Worm (Caenorhabditis elegans) whole organism, L4 larva: Measurements from ENCODE around the gene hif-1.

ENCODE experiments used
- aly-2 ChIP-seq: sonication (generic microtip); optimal IDR thresholded peaks from 2 replicates; lab custom pipeline; 2018; ENCODE audit warnings: missing biosample characterization, missing genetic modification characterization
- lin-13 ChIP-seq: fragments of 150-350 bp; optimal IDR thresholded peaks from 2 replicates; lab custom pipeline; 2014; ENCODE audit warnings: missing biosample characterization, missing genetic modification reagents, missing genetic modification characterization
- lsy-2 ChIP-seq, 2 experiments: fragments of 150-350 bp in 1 of 2; sonication (generic microtip) in 1 of 2; optimal IDR thresholded peaks; 2 replicates each; lab custom pipeline; 2014 to 2017; ENCODE audit warnings: missing biosample characterization in 2 of 2, missing genetic modification characterization in 2 of 2
- nhr-11 ChIP-seq: fragments of 150-350 bp; optimal IDR thresholded peaks from 2 replicates; lab custom pipeline; 2014; ENCODE audit warnings: missing biosample characterization, missing genetic modification characterization
- nhr-28 ChIP-seq: fragments of 150-350 bp; optimal IDR thresholded peaks from 2 replicates; lab custom pipeline; 2014; ENCODE audit warnings: missing biosample characterization, missing genetic modification characterization
- nhr-77 ChIP-seq: fragments of 150-350 bp; optimal IDR thresholded peaks from 2 replicates; lab custom pipeline; 2014; ENCODE audit warnings: missing biosample characterization, missing genetic modification characterization
- set-16 ChIP-seq: fragments of 200-800 bp; sonication (Bioruptor generic); IDR thresholded peaks from 2 replicates; pipeline ENCODE4 v1.3.6; 2022; ENCODE audit warnings: missing genetic modification reagents, missing genetic modification characterization, missing compliant biosample characterization
- snpc-4 ChIP-seq: fragments of 150-350 bp; optimal IDR thresholded peaks from 2 replicates; lab custom pipeline; 2014; ENCODE audit warnings: missing biosample characterization, missing genetic modification characterization
- unc-39 ChIP-seq: sonication (generic microtip); optimal IDR thresholded peaks from 2 replicates; lab custom pipeline; 2017; ENCODE audit warnings: missing biosample characterization, missing genetic modification characterization
- zag-1 ChIP-seq: fragments of 150-350 bp; optimal IDR thresholded peaks from 2 replicates; lab custom pipeline; 2014; ENCODE audit warnings: missing biosample characterization, missing genetic modification characterization

DNA sequence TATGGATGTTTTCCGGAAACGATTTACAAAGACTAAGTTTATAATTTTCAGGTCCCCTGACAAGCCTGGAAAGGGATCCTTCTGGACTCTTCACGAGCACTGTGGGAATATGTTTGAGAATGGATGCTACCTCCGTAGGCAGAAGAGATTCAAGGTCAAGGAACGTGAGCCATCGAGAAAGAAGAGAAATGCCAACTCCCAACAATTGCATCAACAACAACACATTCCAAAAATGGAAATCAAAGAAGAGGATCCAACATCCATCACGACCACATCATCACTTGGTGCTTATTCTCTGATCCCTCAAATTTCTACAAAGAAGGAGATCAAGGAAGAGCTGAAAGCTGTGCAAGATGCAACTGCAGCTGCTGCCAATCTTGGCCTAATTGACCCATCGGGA is 22.1 kb upstream of the hif-1 start:
- TF ChIP-seq lsy-2 (tag; optimal IDR thresholded peaks at IDR 0.05; lab: Kevin White, UChicago): no peak
- TF ChIP-seq aly-2: no peak
- TF ChIP-seq nhr-11 (tag; lab: Kevin White, UChicago): no peak
- TF ChIP-seq zag-1 (tag; lab: Kevin White, UChicago): no peak
- TF ChIP-seq nhr-77 (tag; lab: Kevin White, UChicago): no peak
- no peak for TF ChIP-seq lin-13
- no peak for TF ChIP-seq nhr-28 (tag; lab: Kevin White, UChicago)
- TF ChIP-seq set-16 (GFP tag; lab: Robert Waterston, UW): no peak
- no peak for TF ChIP-seq snpc-4 (tag; lab: Kevin White, UChicago)
- no peak for TF ChIP-seq unc-39
